Fruit fly (Drosophila melanogaster): ENCODE data around the gene Vps36.
A peak's percentile ranks its signal among the peaks of the same experiment; 100 is the strongest.

Gene Vps36

DNA sequence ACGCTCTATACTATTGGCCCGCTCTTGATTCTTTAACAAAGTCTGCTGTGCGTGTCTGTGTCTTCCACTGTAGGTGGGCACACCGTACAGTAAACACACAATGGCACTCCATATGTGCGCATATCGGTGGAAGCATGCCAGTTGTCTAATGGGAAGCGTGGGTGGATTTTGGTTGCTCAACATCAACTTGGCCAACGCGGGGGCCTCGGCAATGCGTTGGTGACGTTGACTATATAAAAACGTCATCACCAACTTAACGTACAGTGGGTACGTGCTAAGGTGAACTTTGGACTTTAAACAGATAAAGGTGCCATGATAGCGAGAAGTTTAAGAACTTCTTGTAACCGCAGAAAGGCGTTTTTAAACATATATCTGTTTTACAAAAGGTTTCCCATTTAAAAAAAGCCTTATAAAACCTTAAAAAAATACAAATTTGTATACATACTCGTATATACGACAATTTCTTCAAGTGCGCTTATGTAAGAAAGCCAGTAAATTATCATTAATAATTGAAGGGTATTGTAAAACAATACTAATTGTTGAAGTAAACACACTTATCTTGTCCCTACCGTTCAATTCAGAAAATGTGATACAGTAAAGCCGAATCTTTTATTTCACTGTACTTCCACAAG lies 33.2 kb downstream of the Vps36 start (continued):
- TF ChIP-seq CG8319 (GFP tag; optimal IDR thresholded peaks at IDR 0.05) (peak; percentile 27), Smox (GFP tag; optimal IDR thresholded peaks at IDR 0.05) (peak; percentile 30), CG16779 (tag; optimal IDR thresholded peaks at IDR 0.05) (peak; percentile 4), fd85E (GFP tag; optimal IDR thresholded peaks at IDR 0.05) (peak; percentile 25), Sox15 (GFP tag; optimal IDR thresholded peaks at IDR 0.05) (peak; percentile 20), pdm3 (GFP tag; optimal IDR thresholded peaks at IDR 0.05) (peak; percentile 45), CG1621 (tag; optimal IDR thresholded peaks at IDR 0.05) (no peak), vri (GFP tag; optimal IDR thresholded peaks at IDR 0.05) (peak; percentile 47), Eip75B (GFP tag; optimal IDR thresholded peaks at IDR 0.05) (peak; percentile 49), Sox102F (GFP tag; optimal IDR thresholded peaks at IDR 0.05) (peak; percentile 62), dac (GFP tag; optimal IDR thresholded peaks at IDR 0.05) (no peak), CG15336 (GFP tag; IDR thresholded peaks at IDR 0.05) (peak; percentile 49), ss (GFP tag; optimal IDR thresholded peaks at IDR 0.05) (peak; percentile 15 to 62), CG11762 (GFP tag; optimal IDR thresholded peaks at IDR 0.05; ENCODE audit: insufficient read depth) (peak; percentile 29)

DNA sequence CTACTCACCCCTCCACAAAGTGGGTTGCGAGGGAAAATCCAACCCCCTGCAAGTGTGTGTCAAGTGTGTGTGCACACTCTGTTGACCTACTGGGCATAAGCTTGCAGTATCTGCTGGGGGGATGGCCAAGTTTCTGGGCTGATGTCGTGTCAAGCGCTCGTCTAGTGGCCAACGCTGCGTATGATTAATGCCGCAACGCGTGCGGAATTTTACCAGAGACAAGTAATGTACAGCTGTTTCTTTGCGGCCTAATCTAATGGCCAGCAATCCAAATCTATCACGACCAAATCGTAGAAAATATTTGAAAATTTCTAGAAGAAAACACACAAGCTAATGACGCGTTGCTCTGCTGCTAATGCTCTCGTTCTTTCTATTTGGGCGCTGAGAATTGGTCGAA lies 33.7 kb downstream of the Vps36 start:
- TF ChIP-seq CG8632 (GFP tag; optimal IDR thresholded peaks at IDR 0.05): no peak
- TF ChIP-seq salr (GFP tag; optimal IDR thresholded peaks at IDR 0.05): no peak
- TF ChIP-seq acj6 (GFP tag; optimal IDR thresholded peaks at IDR 0.05): no peak
- TF ChIP-seq Met (GFP tag; optimal IDR thresholded peaks at IDR 0.05): no peak
- TF ChIP-seq Sox15 (GFP tag; optimal IDR thresholded peaks at IDR 0.05): no peak
- no peak for TF ChIP-seq CG4318 (GFP tag; optimal IDR thresholded peaks at IDR 0.05)
- TF ChIP-seq CG16779 (tag; optimal IDR thresholded peaks at IDR 0.05): no peak
- TF ChIP-seq CG6808 (GFP tag; optimal IDR thresholded peaks at IDR 0.05): no peak
- TF ChIP-seq Gug (GFP tag; IDR thresholded peaks at IDR 0.05): no peak
- TF ChIP-seq CG9139 (GFP tag; optimal IDR thresholded peaks at IDR 0.05): no peak
- TF ChIP-seq Sox102F (GFP tag; optimal IDR thresholded peaks at IDR 0.05): no peak

DNA sequence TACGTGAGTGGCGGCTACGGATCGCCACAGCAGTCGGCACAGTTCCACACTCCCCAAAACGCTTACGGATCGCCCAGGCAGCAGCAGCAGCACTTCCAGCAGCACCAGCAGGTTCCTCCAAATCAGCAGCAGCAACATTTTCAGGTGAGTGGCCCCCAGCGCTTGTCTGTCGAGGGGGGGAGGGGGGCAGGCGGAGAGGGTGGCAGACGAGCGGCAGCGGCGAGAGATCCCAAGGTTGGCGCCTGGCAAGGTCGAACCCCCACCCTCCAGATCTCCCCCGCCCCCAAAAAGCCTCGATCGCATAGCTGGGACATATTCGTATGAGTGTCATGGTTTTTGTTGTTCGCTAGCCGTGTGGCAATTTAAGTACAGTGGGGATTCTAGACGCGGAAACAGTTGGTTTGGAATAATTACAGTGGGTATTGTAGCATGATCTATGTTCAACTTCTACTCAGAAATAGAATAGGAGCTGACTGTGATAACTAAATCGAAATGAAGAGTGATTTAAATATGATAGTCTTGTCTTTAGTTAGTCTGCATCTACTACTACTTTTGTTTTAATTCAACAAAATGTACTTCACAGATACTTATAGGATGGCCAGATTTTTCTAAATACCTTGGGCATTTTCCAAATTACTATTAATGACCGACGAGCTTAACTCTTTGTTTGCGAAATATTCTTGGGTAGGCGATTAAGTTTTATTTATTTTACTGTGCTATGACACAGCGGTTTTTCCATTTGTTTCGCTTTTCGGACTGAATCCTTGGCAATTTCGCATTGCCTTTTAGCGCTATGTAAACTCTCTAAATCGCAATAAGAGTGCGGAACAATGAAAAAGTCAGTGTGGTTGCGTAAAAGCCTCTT lies 34.3 kb downstream of the Vps36 start:
- TF ChIP-seq salr (GFP tag; optimal IDR thresholded peaks at IDR 0.05) (no peak), fd59A (GFP tag; optimal IDR thresholded peaks at IDR 0.05) (no peak), CG8632 (GFP tag; optimal IDR thresholded peaks at IDR 0.05) (peak; percentile 26), Lpt (GFP tag; optimal IDR thresholded peaks at IDR 0.05) (no peak), net (GFP tag; optimal IDR thresholded peaks at IDR 0.05) (no peak), Smox (GFP tag; optimal IDR thresholded peaks at IDR 0.05) (peak; percentile 6), CG11294 (GFP tag; IDR thresholded peaks at IDR 0.05) (no peak), Hr38 (GFP tag; optimal IDR thresholded peaks at IDR 0.05) (no peak), CG8119 (GFP tag; IDR thresholded peaks at IDR 0.05) (no peak), CG6163 (GFP tag; IDR thresholded peaks at IDR 0.05) (peak; percentile 41; the same call in 1 of the 3 replicates), dac (GFP tag; optimal IDR thresholded peaks at IDR 0.05) (no peak), Sox15 (GFP tag; optimal IDR thresholded peaks at IDR 0.05) (peak; percentile 26), CG9139 (GFP tag; optimal IDR thresholded peaks at IDR 0.05) (no peak), pdm3 (GFP tag; optimal IDR thresholded peaks at IDR 0.05) (peak; percentile 24), CG32006 (GFP tag; optimal IDR thresholded peaks at IDR 0.05) (peak; percentile 30), CG34406 (GFP tag; optimal IDR thresholded peaks at IDR 0.05) (peak; percentile 16), CG1621 (tag; optimal IDR thresholded peaks at IDR 0.05) (peak; percentile 48), CG6808 (GFP tag; optimal IDR thresholded peaks at IDR 0.05) (peak; percentile 14), CG6854 (GFP tag; optimal IDR thresholded peaks at IDR 0.05) (no peak), vri (GFP tag; optimal IDR thresholded peaks at IDR 0.05) (no peak), CG16779 (tag; optimal IDR thresholded peaks at IDR 0.05) (no peak), lz (GFP tag; optimal IDR thresholded peaks at IDR 0.05) (peak; percentile 41), fd85E (GFP tag; optimal IDR thresholded peaks at IDR 0.05) (no peak), CG3032 (tag; optimal IDR thresholded peaks at IDR 0.05) (no peak), Hr4 (GFP tag; optimal IDR thresholded peaks at IDR 0.05) (no peak), CG3919 (GFP tag; optimal IDR thresholded peaks at IDR 0.05) (peak; percentile 46), CG31627 (GFP tag; optimal IDR thresholded peaks at IDR 0.05) (peak; percentile 50), CG4318 (GFP tag; optimal IDR thresholded peaks at IDR 0.05) (no peak), Ets96B (tag; optimal IDR thresholded peaks at IDR 0.05) (peak; percentile 5), CG6276 (GFP tag; optimal IDR thresholded peaks at IDR 0.05) (no peak), CG10631 (GFP tag; optimal IDR thresholded peaks at IDR 0.05) (peak; percentile 21), Blimp-1 (GFP tag; optimal IDR thresholded peaks at IDR 0.05) (no peak), CG11762 (GFP tag; optimal IDR thresholded peaks at IDR 0.05; ENCODE audit: insufficient read depth) (no peak), svp (GFP tag) (peak; percentile 30), Met (GFP tag; optimal IDR thresholded peaks at IDR 0.05) (peak; percentile 11), CG15336 (GFP tag; IDR thresholded peaks at IDR 0.05) (no peak)
